Worm (Caenorhabditis elegans) whole organism, mixed stage, embryonic: Measurements from ENCODE around the gene F59A6.12.

Experiments
- M03D4.4 ChIP-seq: sonication (generic microtip); optimal IDR thresholded peaks from 2 replicates; lab custom pipeline; 2017; ENCODE audit warnings: mild to moderate bottlenecking, missing genetic modification characterization, missing compliant biosample characterization
- bed-3 ChIP-seq: fragments of 200-800 bp; sonication (Bioruptor generic); optimal IDR thresholded peaks from 3 replicates; lab custom pipeline; 2018; ENCODE audit warnings: mild to moderate bottlenecking, missing genetic modification characterization, moderate library complexity, missing compliant biosample characterization
- blmp-1 ChIP-seq: fragments of 150-350 bp; optimal IDR thresholded peaks from 2 replicates; lab custom pipeline; 2014; ENCODE audit warnings: missing biosample characterization, missing genetic modification characterization
- ceh-43 ChIP-seq: fragments of 200-800 bp; sonication (Bioruptor generic); optimal IDR thresholded peaks from 2 replicates; lab custom pipeline; 2018; ENCODE audit warnings: mild to moderate bottlenecking, missing genetic modification characterization, moderate library complexity, missing compliant biosample characterization
- ceh-83 ChIP-seq: fragments of 200-800 bp; sonication (Bioruptor generic); optimal IDR thresholded peaks from 2 replicates; lab custom pipeline; 2018; ENCODE audit warnings: mild to moderate bottlenecking, missing genetic modification characterization, missing compliant biosample characterization
- ces-1 ChIP-seq: fragments of 150-350 bp; optimal IDR thresholded peaks from 2 replicates; lab custom pipeline; 2014; ENCODE audit warnings: missing biosample characterization, missing genetic modification reagents, missing genetic modification characterization
- cnd-1 ChIP-seq: fragments of 200-800 bp; sonication (Bioruptor generic); optimal IDR thresholded peaks from 2 replicates; lab custom pipeline; 2018; ENCODE audit warnings: mild to moderate bottlenecking, missing genetic modification characterization, missing compliant biosample characterization
- drap-1 ChIP-seq: fragments of 200-800 bp; sonication (Bioruptor generic); optimal IDR thresholded peaks from 3 replicates; lab custom pipeline; 2018; ENCODE audit warnings: mild to moderate bottlenecking, missing genetic modification characterization, missing compliant biosample characterization
- elt-1 ChIP-seq: sonication (generic microtip); optimal IDR thresholded peaks from 2 replicates; lab custom pipeline; 2017; ENCODE audit warnings: missing genetic modification characterization, mild to moderate bottlenecking, missing compliant biosample characterization, antibody characterized with exemption, moderate library complexity, borderline replicate concordance; ENCODE audit not compliant: insufficient read depth
- elt-3 ChIP-seq: fragments of 150-350 bp; optimal IDR thresholded peaks from 2 replicates; lab custom pipeline; 2014; ENCODE audit warnings: missing biosample characterization, missing genetic modification characterization
- flh-1 ChIP-seq: fragments of 200-800 bp; sonication (Bioruptor generic); optimal IDR thresholded peaks from 2 replicates; lab custom pipeline; 2018; ENCODE audit warnings: mild to moderate bottlenecking, missing genetic modification characterization, moderate library complexity, missing compliant biosample characterization
- ham-2 ChIP-seq: fragments of 200-800 bp; sonication (Bioruptor generic); optimal IDR thresholded peaks from 2 replicates; lab custom pipeline; 2018; ENCODE audit warnings: mild to moderate bottlenecking, missing genetic modification characterization, missing compliant biosample characterization
- hlh-1 ChIP-seq: fragments of 150-350 bp; optimal IDR thresholded peaks from 2 replicates; lab custom pipeline; 2014; ENCODE audit warnings: missing biosample characterization, missing genetic modification reagents, missing genetic modification characterization
- lin-13 ChIP-seq: fragments of 150-350 bp; optimal IDR thresholded peaks from 2 replicates; lab custom pipeline; 2014; ENCODE audit warnings: missing biosample characterization, missing genetic modification characterization
- lin-32 ChIP-seq: fragments of 200-800 bp; sonication (Bioruptor generic); optimal IDR thresholded peaks from 2 replicates; lab custom pipeline; 2018; ENCODE audit warnings: mild to moderate bottlenecking, missing genetic modification characterization, missing compliant biosample characterization
- lsy-2 ChIP-seq: fragments of 150-350 bp; optimal IDR thresholded peaks from 2 replicates; lab custom pipeline; 2014; ENCODE audit warnings: missing biosample characterization, missing genetic modification characterization
- mls-2 ChIP-seq: sonication (generic microtip); optimal IDR thresholded peaks from 2 replicates; lab custom pipeline; 2016; ENCODE audit warnings: mild to moderate bottlenecking, missing genetic modification characterization, moderate library complexity, missing compliant biosample characterization
- nhr-12 ChIP-seq: fragments of 150-350 bp; optimal IDR thresholded peaks from 2 replicates; lab custom pipeline; 2014; ENCODE audit warnings: missing biosample characterization, missing genetic modification characterization
- nhr-2 ChIP-seq: fragments of 150-350 bp; optimal IDR thresholded peaks from 2 replicates; lab custom pipeline; 2014; ENCODE audit warnings: missing biosample characterization, missing genetic modification characterization
- nhr-237 ChIP-seq: fragments of 150-350 bp; optimal IDR thresholded peaks from 2 replicates; lab custom pipeline; 2014; ENCODE audit warnings: missing biosample characterization, missing genetic modification characterization
- nhr-28 ChIP-seq: fragments of 150-350 bp; optimal IDR thresholded peaks from 2 replicates; lab custom pipeline; 2014; ENCODE audit warnings: missing biosample characterization, missing genetic modification characterization
- pha-4 ChIP-seq: fragments of 150-350 bp; optimal IDR thresholded peaks from 2 replicates; lab custom pipeline; 2018; ENCODE audit warnings: missing biosample characterization, missing genetic modification reagents, missing genetic modification characterization
- sem-2 ChIP-seq: fragments of 200-800 bp; sonication (Bioruptor generic); optimal IDR thresholded peaks from 2 replicates; lab custom pipeline; 2018; ENCODE audit warnings: mild to moderate bottlenecking, missing genetic modification characterization, missing compliant biosample characterization
- sptf-1 ChIP-seq: sonication (generic microtip); optimal IDR thresholded peaks from 2 replicates; lab custom pipeline; 2017; ENCODE audit warnings: mild to moderate bottlenecking, missing genetic modification characterization, moderate library complexity, missing compliant biosample characterization
- unc-120 ChIP-seq: sonication (generic microtip); optimal IDR thresholded peaks from 2 replicates; lab custom pipeline; 2017; ENCODE audit warnings: missing genetic modification characterization, missing compliant biosample characterization; ENCODE audit not compliant: poor library complexity, severe bottlenecking
- unc-39 ChIP-seq: fragments of 150-350 bp; optimal IDR thresholded peaks from 2 replicates; lab custom pipeline; 2014; ENCODE audit warnings: missing biosample characterization, missing genetic modification characterization
- unc-62 ChIP-seq: fragments of 150-350 bp; optimal IDR thresholded peaks from 2 replicates; lab custom pipeline; 2014; ENCODE audit warnings: missing biosample characterization, missing genetic modification reagents, missing genetic modification characterization
- zip-8 ChIP-seq: fragments of 150-350 bp; optimal IDR thresholded peaks from 2 replicates; lab custom pipeline; 2014; ENCODE audit warnings: missing biosample characterization, missing genetic modification characterization
- ztf-11 ChIP-seq: fragments of 150-350 bp; optimal IDR thresholded peaks from 2 replicates; lab custom pipeline; 2014; ENCODE audit warnings: missing biosample characterization, missing genetic modification characterization

The F59A6.12 gene

ce11 chrII:4975311-4975710 is 36.6 kb downstream of the F59A6.12 start:
- no peak for TF ChIP-seq nhr-12
- no peak for TF ChIP-seq lin-13
- TF ChIP-seq ceh-83 (GFP tag; lab: Kevin White, UChicago), result no peak
- no peak for TF ChIP-seq unc-62
- TF ChIP-seq nhr-2 (tag; lab: Kevin White, UChicago), result peak; percentile 67
- TF ChIP-seq flh-1 (GFP tag; lab: Kevin White, UChicago), result no peak
- TF ChIP-seq cnd-1 (tag; lab: Kevin White, UChicago), result no peak
- peak; percentile 24 for TF ChIP-seq pha-4 (tag; lab: Kevin White, UChicago)
- TF ChIP-seq lsy-2 (tag; lab: Kevin White, UChicago), result no peak

- TF ChIP-seq ham-2 (GFP tag; lab: Kevin White, UChicago), result no peak
- TF ChIP-seq lin-32 (GFP tag; lab: Kevin White, UChicago), result peak; percentile 54
These were observed 37.4 kb downstream of the F59A6.12 start for ce11 chrII:4974448-4974951.

ce11 chrII:4968863-4969262 is 43.0 kb downstream of the F59A6.12 start, which contains the start of gene shc-2:
TSS of gene shc-2 (plus strand) at chrII:4969163.
- TF ChIP-seq flh-1 (GFP tag; lab: Kevin White, UChicago) (no peak), sem-2 (GFP tag; lab: Kevin White, UChicago) (no peak), nhr-237 (tag; lab: Kevin White, UChicago) (no peak), blmp-1 (tag; lab: Kevin White, UChicago) (no peak), nhr-12 (no peak), ztf-11 (tag; lab: Kevin White, UChicago) (no peak), ceh-43 (GFP tag; lab: Kevin White, UChicago) (no peak), bed-3 (no peak), mls-2 (no peak), hlh-1 (tag; lab: Kevin White, UChicago) (no peak), drap-1 (no peak), nhr-28 (tag; lab: Kevin White, UChicago) (no peak), nhr-2 (tag; lab: Kevin White, UChicago) (no peak), unc-120 (tag; lab: Kevin White, UChicago) (no peak), lin-32 (GFP tag; lab: Kevin White, UChicago) (no peak), lsy-2 (tag; lab: Kevin White, UChicago) (no peak)

ce11 chrII:4967636-4968035 is 44.2 kb downstream of the F59A6.12 start:
- TF ChIP-seq drap-1, result no peak
- TF ChIP-seq zip-8 (tag; lab: Kevin White, UChicago), result no peak
- TF ChIP-seq elt-3 (tag; lab: Kevin White, UChicago), result no peak
- no peak for TF ChIP-seq unc-39
- TF ChIP-seq ces-1 (GFP tag; lab: Kevin White, UChicago), result no peak
- no peak for TF ChIP-seq ztf-11 (tag; lab: Kevin White, UChicago)
- TF ChIP-seq nhr-2 (tag; lab: Kevin White, UChicago), result no peak
- TF ChIP-seq elt-1 (tag; lab: Kevin White, UChicago), result no peak
- TF ChIP-seq cnd-1 (tag; lab: Kevin White, UChicago), result no peak
- no peak for TF ChIP-seq M03D4.4 (tag; lab: Kevin White, UChicago)
- no peak for TF ChIP-seq lsy-2 (tag; lab: Kevin White, UChicago)
- no peak for TF ChIP-seq lin-32 (GFP tag; lab: Kevin White, UChicago)
- TF ChIP-seq unc-62, result no peak
- TF ChIP-seq bed-3, result no peak
- no peak for TF ChIP-seq sem-2 (GFP tag; lab: Kevin White, UChicago)
- TF ChIP-seq mls-2, result no peak
- no peak for TF ChIP-seq ham-2 (GFP tag; lab: Kevin White, UChicago)
- TF ChIP-seq nhr-237 (tag; lab: Kevin White, UChicago), result no peak
- TF ChIP-seq, all 35 proteins: peak for 0

- TF ChIP-seq zip-8 (tag; lab: Kevin White, UChicago), result no peak
- TF ChIP-seq sptf-1 (tag; lab: Kevin White, UChicago), result no peak
- no peak for TF ChIP-seq ces-1 (GFP tag; lab: Kevin White, UChicago)
- no peak for TF ChIP-seq hlh-1 (tag; lab: Kevin White, UChicago)
- TF ChIP-seq nhr-28 (tag; lab: Kevin White, UChicago), result no peak
- TF ChIP-seq nhr-237 (tag; lab: Kevin White, UChicago), result no peak
- no peak for TF ChIP-seq M03D4.4 (tag; lab: Kevin White, UChicago)
- no peak for TF ChIP-seq unc-39
- no peak for TF ChIP-seq ztf-11 (tag; lab: Kevin White, UChicago)
- TF ChIP-seq flh-1 (GFP tag; lab: Kevin White, UChicago), result no peak
- no peak for TF ChIP-seq lsy-2 (tag; lab: Kevin White, UChicago)
- TF ChIP-seq unc-62, result no peak
These were observed 45.3 kb downstream of the F59A6.12 start for ce11 chrII:4966576-4966975.
